Worm (Caenorhabditis elegans) whole organism, L1 larva: ENCODE measurements around the gene znf-622.
A peak's percentile ranks its signal among the peaks of the same experiment; 100 is the strongest.

Experiments
- C04F5.9 ChIP-seq: sonication (generic microtip); optimal IDR thresholded peaks from 2 replicates; lab custom pipeline; 2016; ENCODE audit warnings: missing genetic modification characterization, missing compliant biosample characterization
- C16A3.4 ChIP-seq: fragments of 150-350 bp; optimal IDR thresholded peaks from 2 replicates; lab custom pipeline; 2014; ENCODE audit warnings: missing biosample characterization, missing genetic modification characterization
- C34B4.2 ChIP-seq: sonication (generic microtip); optimal IDR thresholded peaks from 2 replicates; lab custom pipeline; 2017; ENCODE audit warnings: mild to moderate bottlenecking, missing genetic modification characterization, missing compliant biosample characterization
- Y116A8C.19 ChIP-seq: sonication (generic microtip); optimal IDR thresholded peaks from 2 replicates; lab custom pipeline; 2016; ENCODE audit warnings: missing compliant biosample characterization, missing genetic modification characterization, borderline replicate concordance
- alr-1 ChIP-seq: fragments of 200-800 bp; sonication (Bioruptor generic); optimal IDR thresholded peaks from 2 replicates; lab custom pipeline; 2018; ENCODE audit warnings: borderline replicate concordance, mild to moderate bottlenecking, missing genetic modification characterization, missing compliant biosample characterization
- ceh-63 ChIP-seq: fragments of 200-800 bp; sonication (Bioruptor generic); optimal IDR thresholded peaks from 2 replicates; lab custom pipeline; 2018; ENCODE audit warnings: mild to moderate bottlenecking, missing genetic modification characterization, missing compliant biosample characterization
- ceh-8 ChIP-seq: fragments of 200-800 bp; sonication (Bioruptor generic); optimal IDR thresholded peaks from 2 replicates; lab custom pipeline; 2018; ENCODE audit warnings: mild to moderate bottlenecking, missing genetic modification characterization, moderate library complexity, missing compliant biosample characterization
- ceh-82 ChIP-seq, 3 experiments: fragments of 150-350 bp in 1 of 3; sonication (generic microtip) in 2 of 3; optimal IDR thresholded peaks; 2 replicates each; lab custom pipeline; 2014 to 2017; ENCODE audit warnings: missing biosample characterization in 3 of 3, missing genetic modification characterization in 3 of 3
- ceh-88 ChIP-seq: fragments of 200-800 bp; sonication (Bioruptor generic); IDR thresholded peaks from 2 replicates; pipeline ENCODE4 v1.3.6; 2022; ENCODE audit warnings: missing genetic modification characterization, missing compliant biosample characterization
- ceh-90 ChIP-seq: sonication (generic microtip); optimal IDR thresholded peaks from 2 replicates; lab custom pipeline; 2016; ENCODE audit warnings: missing genetic modification characterization, missing compliant biosample characterization
- ces-1 ChIP-seq: fragments of 150-350 bp; optimal IDR thresholded peaks from 2 replicates; lab custom pipeline; 2014; ENCODE audit warnings: missing biosample characterization, missing genetic modification reagents, missing genetic modification characterization
- dpl-1 ChIP-seq, 3 experiments: fragments of 150-350 bp in 2 of 3; sonication (generic microtip) in 1 of 3; optimal IDR thresholded peaks; 2 replicates each; lab custom pipeline; 2014 to 2017; ENCODE audit warnings: missing biosample characterization in 3 of 3, missing genetic modification characterization in 3 of 3, missing genetic modification reagents in 3 of 3
- dsc-1 ChIP-seq: sonication (generic microtip); optimal IDR thresholded peaks from 2 replicates; lab custom pipeline; 2016; ENCODE audit warnings: mild to moderate bottlenecking, missing genetic modification characterization, missing compliant biosample characterization
- efl-1 ChIP-seq, 4 experiments: fragments of 150-350 bp; optimal IDR thresholded peaks in 3 of 4; peaks in 1 of 4; 1 replicate in 1 of 4; 2 replicates in 3 of 4; lab custom pipeline; 2014; ENCODE audit warnings: missing biosample characterization in 2 of 4, missing genetic modification characterization in 2 of 4, missing genetic modification reagents in 2 of 4
- egl-13 ChIP-seq: sonication (generic microtip); optimal IDR thresholded peaks from 2 replicates; lab custom pipeline; 2016; ENCODE audit warnings: missing genotype, missing genetic modification reagents, missing genetic modification characterization, missing compliant biosample characterization
- egl-27 ChIP-seq, 2 experiments: fragments of 150-350 bp in 1 of 2; sonication (generic microtip); optimal IDR thresholded peaks; 3 replicates each; lab custom pipeline; 2017 to 2018; ENCODE audit warnings: missing biosample characterization in 2 of 2, missing genetic modification characterization in 2 of 2, missing genetic modification reagents in 2 of 2
- elt-2 ChIP-seq: sonication (generic microtip); optimal IDR thresholded peaks from 2 replicates; lab custom pipeline; 2016; ENCODE audit warnings: missing genetic modification characterization, mild to moderate bottlenecking, inconsistent platforms, missing compliant biosample characterization, missing genetic modification reagents
- ets-5 ChIP-seq: fragments of 200-800 bp; sonication (Bioruptor generic); IDR thresholded peaks from 2 replicates; pipeline ENCODE4 v1.3.6; 2022; ENCODE audit warnings: missing genetic modification characterization, missing compliant biosample characterization
- fkh-10 ChIP-seq: sonication (generic microtip); optimal IDR thresholded peaks from 2 replicates; lab custom pipeline; 2017; ENCODE audit warnings: missing biosample characterization, missing genetic modification reagents, missing genetic modification characterization
- fkh-4 ChIP-seq: sonication (generic microtip); optimal IDR thresholded peaks from 2 replicates; lab custom pipeline; 2016; ENCODE audit warnings: missing compliant biosample characterization, missing genetic modification characterization, borderline replicate concordance
- fkh-8 ChIP-seq: sonication (generic microtip); optimal IDR thresholded peaks from 2 replicates; lab custom pipeline; 2016; ENCODE audit warnings: mild to moderate bottlenecking, missing genetic modification characterization, missing compliant biosample characterization
- fos-1 ChIP-seq: fragments of 150-350 bp; optimal IDR thresholded peaks from 2 replicates; lab custom pipeline; 2014; ENCODE audit warnings: missing biosample characterization, missing genetic modification characterization
- hlh-4 ChIP-seq: sonication (generic microtip); optimal IDR thresholded peaks from 2 replicates; lab custom pipeline; 2016; ENCODE audit warnings: mild to moderate bottlenecking, missing genetic modification characterization, missing compliant biosample characterization
- hpl-2 ChIP-seq: fragments of 150-350 bp; optimal IDR thresholded peaks from 2 replicates; lab custom pipeline; 2014; ENCODE audit warnings: missing biosample characterization, missing genetic modification reagents, missing genetic modification characterization
- lin-13 ChIP-seq: fragments of 150-350 bp; optimal IDR thresholded peaks from 2 replicates; lab custom pipeline; 2014; ENCODE audit warnings: missing biosample characterization, missing genetic modification reagents, missing genetic modification characterization
- lin-14 ChIP-seq: fragments of 200-800 bp; sonication (Bioruptor generic); optimal IDR thresholded peaks from 2 replicates; lab custom pipeline; 2018; ENCODE audit warnings: mild to moderate bottlenecking, missing genetic modification characterization, moderate library complexity, missing compliant biosample characterization
- lin-35 ChIP-seq, 2 experiments: fragments of 150-350 bp; optimal IDR thresholded peaks; 2 replicates each; lab custom pipeline; 2014; ENCODE audit warnings: missing biosample characterization in 2 of 2, missing genetic modification characterization in 2 of 2, missing genetic modification reagents in 2 of 2
- lin-39 ChIP-seq: fragments of 150-350 bp; optimal IDR thresholded peaks from 2 replicates; lab custom pipeline; 2014; ENCODE audit warnings: missing biosample characterization, missing genetic modification reagents, missing genetic modification characterization
- lsy-2 ChIP-seq, 2 experiments: fragments of 150-350 bp; optimal IDR thresholded peaks; 2 replicates each; lab custom pipeline; 2014; ENCODE audit warnings: missing biosample characterization in 2 of 2, missing genetic modification characterization in 2 of 2
- mep-1 ChIP-seq: fragments of 150-350 bp; optimal IDR thresholded peaks from 2 replicates; lab custom pipeline; 2014; ENCODE audit warnings: missing biosample characterization, missing genetic modification characterization
- nhr-11 ChIP-seq: fragments of 150-350 bp; optimal IDR thresholded peaks from 2 replicates; lab custom pipeline; 2014; ENCODE audit warnings: missing biosample characterization, missing genetic modification characterization
- nhr-19 ChIP-seq: fragments of 200-800 bp; sonication (Bioruptor generic); conservative IDR thresholded peaks from 2 replicates; pipeline ENCODE4 v1.3.6; 2022; ENCODE audit warnings: missing genetic modification characterization, missing compliant biosample characterization
- nhr-237 ChIP-seq: fragments of 150-350 bp; optimal IDR thresholded peaks from 2 replicates; lab custom pipeline; 2014; ENCODE audit warnings: missing biosample characterization, missing genetic modification characterization
- nhr-28 ChIP-seq: fragments of 150-350 bp; optimal IDR thresholded peaks from 2 replicates; lab custom pipeline; 2014; ENCODE audit warnings: missing biosample characterization, missing genetic modification characterization
- nhr-71 ChIP-seq: sonication (generic microtip); optimal IDR thresholded peaks from 2 replicates; lab custom pipeline; 2016; ENCODE audit warnings: mild to moderate bottlenecking, missing genetic modification characterization, moderate library complexity, missing compliant biosample characterization
- nhr-76 ChIP-seq: sonication (generic microtip); optimal IDR thresholded peaks from 2 replicates; lab custom pipeline; 2017; ENCODE audit warnings: missing biosample characterization, missing genetic modification characterization
- nhr-84 ChIP-seq: sonication (generic microtip); optimal IDR thresholded peaks from 2 replicates; lab custom pipeline; 2017; ENCODE audit warnings: missing biosample characterization, missing genetic modification characterization
- nhr-85 ChIP-seq: sonication (generic microtip); peaks from one replicate; lab custom pipeline; 2016; ENCODE audit warnings: missing genetic modification characterization, inconsistent platforms, missing compliant biosample characterization
- pag-3 ChIP-seq: sonication (generic microtip); optimal IDR thresholded peaks from 2 replicates; lab custom pipeline; 2017; ENCODE audit warnings: missing genetic modification characterization, mild to moderate bottlenecking, missing compliant biosample characterization, antibody characterized with exemption, borderline replicate concordance; ENCODE audit not compliant: insufficient read depth
- pqm-1 ChIP-seq: sonication (generic microtip); optimal IDR thresholded peaks from 3 replicates; lab custom pipeline; 2017; ENCODE audit warnings: missing biosample characterization, missing genetic modification characterization
- rnt-1 ChIP-seq: sonication (generic microtip); optimal IDR thresholded peaks from 2 replicates; lab custom pipeline; 2016; ENCODE audit warnings: mild to moderate bottlenecking, missing genetic modification characterization, moderate library complexity, missing compliant biosample characterization
- snpc-4 ChIP-seq: fragments of 150-350 bp; optimal IDR thresholded peaks from 2 replicates; lab custom pipeline; 2014; ENCODE audit warnings: missing biosample characterization, missing genetic modification characterization
- snu-23 ChIP-seq: sonication (generic microtip); optimal IDR thresholded peaks from 2 replicates; lab custom pipeline; 2016; ENCODE audit warnings: missing genetic modification characterization, missing compliant biosample characterization
- sptf-1 ChIP-seq: fragments of 150-350 bp; optimal IDR thresholded peaks from 2 replicates; lab custom pipeline; 2014; ENCODE audit warnings: missing biosample characterization, missing genetic modification characterization
- swsn-7 ChIP-seq: sonication (generic microtip); optimal IDR thresholded peaks from 2 replicates; lab custom pipeline; 2016; ENCODE audit warnings: missing genetic modification characterization, missing compliant biosample characterization
- tbx-2 ChIP-seq: sonication (generic microtip); optimal IDR thresholded peaks from 2 replicates; lab custom pipeline; 2016; ENCODE audit warnings: missing genetic modification characterization, missing compliant biosample characterization
- unc-130 ChIP-seq: fragments of 150-350 bp; optimal IDR thresholded peaks from 2 replicates; lab custom pipeline; 2017; ENCODE audit warnings: missing biosample characterization, missing genetic modification characterization, inconsistent platforms
- unc-86 ChIP-seq: sonication (generic microtip); optimal IDR thresholded peaks from 2 replicates; lab custom pipeline; 2016; ENCODE audit warnings: missing genetic modification characterization, missing compliant biosample characterization
- xbp-1 ChIP-seq: sonication (generic microtip); optimal IDR thresholded peaks from 2 replicates; lab custom pipeline; 2016; ENCODE audit warnings: missing genetic modification characterization, missing compliant biosample characterization
- zag-1 ChIP-seq: fragments of 150-350 bp; optimal IDR thresholded peaks from 2 replicates; lab custom pipeline; 2014; ENCODE audit warnings: missing biosample characterization, missing genetic modification characterization
- ztf-11 ChIP-seq, 2 experiments: sonication (generic microtip); optimal IDR thresholded peaks; 2 replicates each; lab custom pipeline; 2016 to 2017; ENCODE audit warnings: missing genetic modification characterization in 2 of 2, missing biosample characterization in 1 of 2, missing compliant biosample characterization in 1 of 2

Gene znf-622

DNA sequence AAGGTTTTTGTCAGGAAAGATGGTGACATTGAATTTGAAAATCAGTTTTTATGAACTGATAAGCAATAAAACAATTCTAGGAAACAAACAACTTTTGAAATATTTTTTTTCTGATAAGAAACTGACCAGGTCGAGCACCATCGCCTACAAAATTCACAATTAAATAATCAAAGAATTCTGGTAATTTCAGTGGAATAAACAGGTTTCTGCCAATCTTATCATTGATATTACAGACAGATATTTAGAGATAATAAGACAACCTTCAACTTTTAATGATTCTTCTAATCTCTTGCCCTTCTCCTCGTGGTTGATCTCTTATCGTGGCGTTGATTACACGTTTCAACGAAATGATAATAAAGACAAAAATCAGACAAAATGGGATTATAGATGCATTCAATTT, 14.9 kb downstream of the znf-622 start (continued):
- no peak for TF ChIP-seq swsn-7 (tag; lab: Kevin White, UChicago)
- TF ChIP-seq unc-86 (tag; lab: Kevin White, UChicago): no peak
- no peak for TF ChIP-seq fkh-8 (tag; lab: Kevin White, UChicago)
- TF ChIP-seq elt-2 (tag; lab: Kevin White, UChicago): peak; percentile 96
- no peak for TF ChIP-seq lsy-2 (tag; optimal IDR thresholded peaks at IDR 0.05; lab: Kevin White, UChicago)
- TF ChIP-seq sptf-1 (tag; lab: Kevin White, UChicago): no peak
- no peak for TF ChIP-seq Y116A8C.19 (tag; lab: Kevin White, UChicago)
- no peak for TF ChIP-seq zag-1
- TF ChIP-seq fos-1 (tag; lab: Kevin White, UChicago): no peak
- no peak for TF ChIP-seq nhr-76 (tag; lab: Kevin White, UChicago)
- no peak for TF ChIP-seq C16A3.4 (tag; lab: Kevin White, UChicago)
- TF ChIP-seq, all 84 proteins: peak for 14

DNA sequence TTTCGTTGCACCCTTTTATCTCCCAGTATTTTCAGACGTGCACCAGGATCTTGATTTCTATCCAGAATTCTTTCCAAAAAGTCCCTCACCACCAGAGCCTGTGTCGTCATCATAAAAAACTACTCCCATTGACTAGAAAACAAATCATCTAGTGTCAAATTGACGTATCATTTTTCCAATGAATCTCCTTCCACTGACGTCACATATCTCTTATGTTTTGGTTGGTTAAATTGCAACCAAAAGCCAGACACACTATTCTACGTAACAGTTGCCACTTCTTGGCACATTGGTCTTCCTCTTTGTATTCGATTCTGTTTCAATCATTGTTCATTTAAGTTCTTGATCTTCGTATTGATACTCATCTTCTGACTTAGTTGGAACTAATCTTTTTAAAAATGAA, 16.7 kb downstream of the znf-622 start:
- TF ChIP-seq mep-1 (tag; lab: Kevin White, UChicago) (no peak), egl-27 (tag; optimal IDR thresholded peaks at IDR 0.05; lab: Kevin White, UChicago) (no peak), ets-5 (GFP tag; lab: Robert Waterston, UW) (no peak), ceh-88 (GFP tag; lab: Robert Waterston, UW) (no peak), nhr-85 (tag; lab: Kevin White, UChicago) (no peak), unc-130 (tag; lab: Kevin White, UChicago) (no peak), nhr-84 (tag; lab: Kevin White, UChicago) (no peak), nhr-76 (tag; lab: Kevin White, UChicago) (no peak), ces-1 (GFP tag; lab: Kevin White, UChicago) (no peak), nhr-11 (tag; lab: Kevin White, UChicago) (no peak), ceh-63 (GFP tag; lab: Kevin White, UChicago) (no peak), lin-35 (GFP tag; optimal IDR thresholded peaks at IDR 0.05; lab: Kevin White, UChicago) (no peak), pqm-1 (no peak), pag-3 (no peak), hlh-4 (tag; lab: Kevin White, UChicago) (no peak), fkh-10 (GFP tag; lab: Kevin White, UChicago) (no peak), egl-13 (tag; lab: Kevin White, UChicago) (no peak), ceh-82 (tag; optimal IDR thresholded peaks at IDR 0.05; lab: Kevin White, UChicago) (no peak), nhr-71 (tag; lab: Kevin White, UChicago) (peak; percentile 89), dsc-1 (tag; lab: Kevin White, UChicago) (no peak), C16A3.4 (tag; lab: Kevin White, UChicago) (no peak), dpl-1 (GFP tag; optimal IDR thresholded peaks at IDR 0.05; lab: Kevin White, UChicago) (no peak), lin-14 (GFP tag; lab: Kevin White, UChicago) (peak; percentile 57), nhr-28 (tag; lab: Kevin White, UChicago) (no peak), xbp-1 (peak; percentile 13), alr-1 (no peak), C04F5.9 (tag; lab: Kevin White, UChicago) (no peak), tbx-2 (tag; lab: Kevin White, UChicago) (peak; percentile 16), ceh-90 (no peak), snu-23 (GFP tag; lab: Kevin White, UChicago) (peak; percentile 40), rnt-1 (peak; percentile 69), fkh-4 (tag; lab: Kevin White, UChicago) (no peak), ceh-8 (GFP tag; lab: Kevin White, UChicago) (no peak), nhr-19 (GFP tag; lab: Robert Waterston, UW) (peak; percentile 65), hpl-2 (GFP tag; lab: Kevin White, UChicago) (no peak), C34B4.2 (no peak), ztf-11 (tag; optimal IDR thresholded peaks at IDR 0.05; lab: Kevin White, UChicago) (no peak), efl-1 (optimal IDR thresholded peaks at IDR 0.05; lab: Kevin White, UChicago) (peak in 1 of 2 experiments; percentile 15), efl-1 (GFP tag; optimal IDR thresholded peaks at IDR 0.05 in 1 of 2; lab: Kevin White, UChicago) (no peak), lin-13 (no peak), nhr-237 (tag; lab: Kevin White, UChicago) (no peak), lin-39 (tag; lab: Kevin White, UChicago) (peak; percentile 54), lsy-2 (tag; optimal IDR thresholded peaks at IDR 0.05; lab: Kevin White, UChicago) (peak; percentile 29 to 40), snpc-4 (no peak), elt-2 (tag; lab: Kevin White, UChicago) (no peak)
